Fruit fly (Drosophila melanogaster) whole organism, adult: ENCODE results near the gene Pgm1.

Source experiments
- CG11617 ChIP-seq: fragments of 200-800 bp; sonication (Bioruptor generic); optimal IDR thresholded peaks from 2 replicates; lab custom pipeline; 2017; ENCODE audit warnings: mild to moderate bottlenecking, missing biosample characterization, missing genetic modification reagents, missing genetic modification characterization
- CG12768 ChIP-seq: fragments of 200-800 bp; sonication (Bioruptor generic); optimal IDR thresholded peaks from 2 replicates; lab custom pipeline; 2017; ENCODE audit warnings: missing biosample characterization, missing genetic modification characterization, mild to moderate bottlenecking, moderate library complexity, missing genetic modification reagents
- CG14711 ChIP-seq: fragments of 200-800 bp; sonication (Bioruptor generic); optimal IDR thresholded peaks from 2 replicates; lab custom pipeline; 2018; ENCODE audit warnings: missing biosample characterization, mild to moderate bottlenecking, missing genetic modification characterization, moderate library complexity
- CG1620 ChIP-seq: fragments of 200-800 bp; sonication (Bioruptor generic); optimal IDR thresholded peaks from 2 replicates; lab custom pipeline; 2016; ENCODE audit warnings: missing biosample characterization, missing genetic modification characterization
- CG33017 ChIP-seq: fragments of 200-800 bp; sonication (Bioruptor generic); optimal IDR thresholded peaks from 2 replicates; lab custom pipeline; 2018; ENCODE audit warnings: missing biosample characterization, mild to moderate bottlenecking, missing genetic modification characterization, moderate library complexity
- CG5204 ChIP-seq: fragments of 200-800 bp; sonication (Bioruptor generic); optimal IDR thresholded peaks from 2 replicates; lab custom pipeline; 2016; ENCODE audit warnings: missing biosample characterization, missing genetic modification characterization
- CG7045 ChIP-seq: fragments of 200-800 bp; sonication (Bioruptor generic); optimal IDR thresholded peaks from 2 replicates; lab custom pipeline; 2017; ENCODE audit warnings: missing biosample characterization, mild to moderate bottlenecking, missing genetic modification characterization
- CG7101 ChIP-seq: fragments of 200-800 bp; sonication (Bioruptor generic); optimal IDR thresholded peaks from 2 replicates; lab custom pipeline; 2018; ENCODE audit warnings: missing biosample characterization, mild to moderate bottlenecking, missing genetic modification characterization, moderate library complexity
- Clk ChIP-seq: fragments of 200-800 bp; sonication (Bioruptor generic); optimal IDR thresholded peaks from 2 replicates; lab custom pipeline; 2017; ENCODE audit warnings: missing biosample characterization, missing genetic modification characterization
- Crg-1 ChIP-seq: fragments of 200-800 bp; sonication (Bioruptor generic); optimal IDR thresholded peaks from 2 replicates; lab custom pipeline; 2016; ENCODE audit warnings: missing biosample characterization, missing genetic modification characterization
- Hr96 ChIP-seq: fragments of 200-800 bp; sonication (Bioruptor generic); optimal IDR thresholded peaks from 2 replicates; lab custom pipeline; 2016; ENCODE audit warnings: missing biosample characterization, missing genetic modification characterization
- Mnt ChIP-seq: fragments of 200-800 bp; sonication (Bioruptor generic); optimal IDR thresholded peaks from 2 replicates; lab custom pipeline; 2016; ENCODE audit warnings: missing biosample characterization, mild to moderate bottlenecking, missing genetic modification characterization
- bab1 ChIP-seq: fragments of 200-800 bp; sonication (Bioruptor generic); optimal IDR thresholded peaks from 3 replicates; lab custom pipeline; 2019; ENCODE audit warnings: missing biosample characterization, mild to moderate bottlenecking, missing genetic modification characterization, moderate library complexity
- cic ChIP-seq: fragments of 200-800 bp; sonication (Bioruptor generic); optimal IDR thresholded peaks from 2 replicates; lab custom pipeline; 2017; ENCODE audit warnings: missing biosample characterization, mild to moderate bottlenecking, missing genetic modification characterization, moderate library complexity
- cnc ChIP-seq, 2 experiments: fragments of >200 bp; optimal IDR thresholded peaks; 2 replicates each; lab custom pipeline; 2017
- kay ChIP-seq: fragments of 200-800 bp; sonication (Bioruptor generic); peaks from one replicate; lab custom pipeline; 2016; ENCODE audit warnings: missing biosample characterization, missing genetic modification characterization, borderline replicate concordance
- ovo ChIP-seq: fragments of 200-800 bp; sonication (Bioruptor generic); optimal IDR thresholded peaks from 2 replicates; lab custom pipeline; 2016; ENCODE audit warnings: missing biosample characterization, missing genetic modification characterization
- pad ChIP-seq: fragments of 200-800 bp; sonication (Bioruptor generic); optimal IDR thresholded peaks from 3 replicates; lab custom pipeline; 2017; ENCODE audit warnings: missing biosample characterization, missing genetic modification characterization, mild to moderate bottlenecking, moderate library complexity, missing genetic modification reagents
- tj ChIP-seq: fragments of 200-800 bp; sonication (Bioruptor generic); optimal IDR thresholded peaks from 3 replicates; lab custom pipeline; 2017; ENCODE audit warnings: missing biosample characterization, mild to moderate bottlenecking, missing genetic modification characterization, moderate library complexity
- toe ChIP-seq: fragments of 200-800 bp; sonication (Bioruptor generic); optimal IDR thresholded peaks from 2 replicates; lab custom pipeline; 2016; ENCODE audit warnings: missing biosample characterization, missing genetic modification characterization

Pgm1 gene

dm6 chr3L:16139131-16139530 lies 10.8 kb upstream of the Pgm1 start:
- no peak for TF ChIP-seq cic (GFP tag; lab: Kevin White, UChicago)
- no peak for TF ChIP-seq CG1620 (GFP tag; lab: Kevin White, UChicago)
- TF ChIP-seq bab1 (GFP tag; lab: Kevin White, UChicago): peak; percentile 41
- TF ChIP-seq Mnt (GFP tag; lab: Kevin White, UChicago): no peak
- peak; percentile 98 for TF ChIP-seq CG14711 (tag; lab: Kevin White, UChicago)
- no peak for TF ChIP-seq CG33017
- no peak for TF ChIP-seq CG5204 (GFP tag; lab: Kevin White, UChicago)
- TF ChIP-seq Clk (GFP tag; lab: Kevin White, UChicago): no peak

- TF ChIP-seq toe (GFP tag; lab: Kevin White, UChicago): no peak
- no peak for TF ChIP-seq kay (GFP tag; lab: Kevin White, UChicago)
- TF ChIP-seq Clk (GFP tag; lab: Kevin White, UChicago): no peak
Observed at dm6 chr3L:16137779-16138178, 9.4 kb upstream of the Pgm1 start, which contains the start of gene CG5157. Gene CG5157 (minus strand): TSS chr3L:16137879.

- TF ChIP-seq CG14711 (tag; lab: Kevin White, UChicago) (no peak), cnc (optimal IDR thresholded peaks at IDR 0.05; lab: Kevin White, UChicago) (no peak), bab1 (GFP tag; lab: Kevin White, UChicago) (no peak), pad (GFP tag; lab: Kevin White, UChicago) (no peak), ovo (GFP tag; lab: Kevin White, UChicago) (no peak), kay (GFP tag; lab: Kevin White, UChicago) (no peak), cic (GFP tag; lab: Kevin White, UChicago) (peak; percentile 41), tj (GFP tag; lab: Kevin White, UChicago) (no peak)
Observed at dm6 chr3L:16136819-16137553, 8.7 kb upstream of the Pgm1 start.

dm6 chr3L:16132067-16132418 lies 3.7 kb upstream of the Pgm1 start:
- no peak for TF ChIP-seq kay (GFP tag; lab: Kevin White, UChicago)

- peak; percentile 24 for TF ChIP-seq cic (GFP tag; lab: Kevin White, UChicago)
- peak; percentile 79 for TF ChIP-seq CG7101
- peak; percentile 73 for TF ChIP-seq Mnt (GFP tag; lab: Kevin White, UChicago)
- TF ChIP-seq Hr96: no peak
- TF ChIP-seq pad (GFP tag; lab: Kevin White, UChicago): peak; percentile 81
- TF ChIP-seq CG5204 (GFP tag; lab: Kevin White, UChicago): no peak
- TF ChIP-seq CG1620 (GFP tag; lab: Kevin White, UChicago): peak; percentile 38
- no peak for TF ChIP-seq Clk (GFP tag; lab: Kevin White, UChicago)
- no peak for TF ChIP-seq bab1 (GFP tag; lab: Kevin White, UChicago)
- peak; percentile 72 for TF ChIP-seq CG33017
- TF ChIP-seq tj (GFP tag; lab: Kevin White, UChicago): peak; percentile 37
- no peak for TF ChIP-seq cnc (optimal IDR thresholded peaks at IDR 0.05; lab: Kevin White, UChicago)
- peak; percentile 71 for TF ChIP-seq CG14711 (tag; lab: Kevin White, UChicago)
- TF ChIP-seq CG12768: peak; percentile 81
- peak; percentile 82 for TF ChIP-seq Crg-1 (GFP tag; lab: Kevin White, UChicago)
- peak; percentile 56 for TF ChIP-seq CG7045
- no peak for TF ChIP-seq toe (GFP tag; lab: Kevin White, UChicago)
- no peak for TF ChIP-seq kay (GFP tag; lab: Kevin White, UChicago)
- peak; percentile 67 for TF ChIP-seq CG11617 (GFP tag; lab: Kevin White, UChicago)
- TF ChIP-seq ovo (GFP tag; lab: Kevin White, UChicago): peak; percentile 58
Observed at dm6 chr3L:16131264-16132066, 3.1 kb upstream of the Pgm1 start, which contains the start of the genes Trs20 and elg1. Gene Trs20 (minus strand): TSS chr3L:16131632. Gene elg1 (plus strand): TSS chr3L:16132028.

- TF ChIP-seq CG11617 (GFP tag; lab: Kevin White, UChicago) (peak; percentile 34), CG5204 (GFP tag; lab: Kevin White, UChicago) (no peak), cnc (optimal IDR thresholded peaks at IDR 0.05; lab: Kevin White, UChicago) (no peak), bab1 (GFP tag; lab: Kevin White, UChicago) (peak; percentile 24), CG14711 (tag; lab: Kevin White, UChicago) (peak; percentile 88), CG7101 (peak; percentile 37), pad (GFP tag; lab: Kevin White, UChicago) (no peak), Crg-1 (GFP tag; lab: Kevin White, UChicago) (peak; percentile 29), cic (GFP tag; lab: Kevin White, UChicago) (peak; percentile 27), Clk (GFP tag; lab: Kevin White, UChicago) (no peak), Mnt (GFP tag; lab: Kevin White, UChicago) (peak; percentile 48), ovo (GFP tag; lab: Kevin White, UChicago) (peak; percentile 16), tj (GFP tag; lab: Kevin White, UChicago) (no peak), CG7045 (no peak)
Observed at dm6 chr3L:16128973-16129745, 828 bp upstream of the Pgm1 start, which contains the start of gene SsRbeta. Gene SsRbeta (plus strand): TSS chr3L:16129617.
